Worm (Caenorhabditis elegans): Measurements from ENCODE around the gene F58E6.8.

DNA sequence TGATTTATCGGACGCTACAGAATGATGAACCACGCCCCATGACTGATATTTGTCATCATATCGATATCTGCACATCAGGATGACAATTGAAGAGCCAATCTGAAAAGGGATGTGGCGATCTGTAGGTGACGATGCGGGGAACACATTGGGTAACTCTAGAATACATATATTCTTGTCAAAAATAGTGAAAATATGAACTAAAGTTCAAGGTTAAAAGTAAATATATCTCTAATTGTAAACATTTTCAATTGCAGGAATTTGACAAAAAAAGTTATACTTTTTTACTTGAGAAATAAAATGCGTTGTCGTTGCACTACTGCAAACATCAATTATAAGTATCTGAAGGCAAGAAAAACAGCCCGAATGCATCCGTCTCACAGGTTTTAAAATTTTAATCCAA lies 2.7 kb downstream of the F58E6.8 start, which contains the start of gene F58E6.6:
- TF ChIP-seq elt-2 (tag; optimal IDR thresholded peaks at IDR 0.05) (no peak), hlh-8 (tag; optimal IDR thresholded peaks at IDR 0.05) (no peak), dmd-4 (tag; optimal IDR thresholded peaks at IDR 0.05; ENCODE audit: borderline replicate concordance) (no peak), tbx-2 (tag; optimal IDR thresholded peaks at IDR 0.05) (no peak), nhr-11 (tag; optimal IDR thresholded peaks at IDR 0.05) (no peak), madf-2 (tag; optimal IDR thresholded peaks at IDR 0.05) (no peak), sox-4 (tag; optimal IDR thresholded peaks at IDR 0.05) (no peak)

All from whole organism, late embryonic.